Worm (Caenorhabditis elegans) whole organism, L1 larva: ENCODE data around the gene twk-49.

Experiments
- C04F5.9 ChIP-seq: sonication (generic microtip); optimal IDR thresholded peaks from 2 replicates; lab custom pipeline; 2016; ENCODE audit warnings: missing genetic modification characterization, missing compliant biosample characterization
- C16A3.4 ChIP-seq: fragments of 150-350 bp; optimal IDR thresholded peaks from 2 replicates; lab custom pipeline; 2014; ENCODE audit warnings: missing biosample characterization, missing genetic modification characterization
- F16B12.6 ChIP-seq: fragments of 150-350 bp; optimal IDR thresholded peaks from 2 replicates; lab custom pipeline; 2014; ENCODE audit warnings: missing biosample characterization, missing genetic modification characterization
- Y116A8C.19 ChIP-seq: sonication (generic microtip); optimal IDR thresholded peaks from 2 replicates; lab custom pipeline; 2016; ENCODE audit warnings: missing compliant biosample characterization, missing genetic modification characterization, borderline replicate concordance
- alr-1 ChIP-seq: fragments of 200-800 bp; sonication (Bioruptor generic); optimal IDR thresholded peaks from 2 replicates; lab custom pipeline; 2018; ENCODE audit warnings: borderline replicate concordance, mild to moderate bottlenecking, missing genetic modification characterization, missing compliant biosample characterization
- aly-2 ChIP-seq: fragments of 150-350 bp; optimal IDR thresholded peaks from 2 replicates; lab custom pipeline; 2014; ENCODE audit warnings: missing biosample characterization, missing genetic modification characterization
- blmp-1 ChIP-seq: fragments of 150-350 bp; optimal IDR thresholded peaks from 2 replicates; lab custom pipeline; 2014; ENCODE audit warnings: missing biosample characterization, missing genetic modification characterization
- ceh-63 ChIP-seq: fragments of 200-800 bp; sonication (Bioruptor generic); optimal IDR thresholded peaks from 2 replicates; lab custom pipeline; 2018; ENCODE audit warnings: mild to moderate bottlenecking, missing genetic modification characterization, missing compliant biosample characterization
- ceh-8 ChIP-seq: fragments of 200-800 bp; sonication (Bioruptor generic); optimal IDR thresholded peaks from 2 replicates; lab custom pipeline; 2018; ENCODE audit warnings: mild to moderate bottlenecking, missing genetic modification characterization, moderate library complexity, missing compliant biosample characterization
- ceh-82 ChIP-seq, 3 experiments: fragments of 150-350 bp in 1 of 3; sonication (generic microtip) in 2 of 3; optimal IDR thresholded peaks; 2 replicates each; lab custom pipeline; 2014 to 2017; ENCODE audit warnings: missing biosample characterization in 3 of 3, missing genetic modification characterization in 3 of 3
- ceh-88 ChIP-seq: fragments of 200-800 bp; sonication (Bioruptor generic); IDR thresholded peaks from 2 replicates; pipeline ENCODE4 v1.3.6; 2022; ENCODE audit warnings: missing genetic modification characterization, missing compliant biosample characterization
- ceh-90 ChIP-seq: sonication (generic microtip); optimal IDR thresholded peaks from 2 replicates; lab custom pipeline; 2016; ENCODE audit warnings: missing genetic modification characterization, missing compliant biosample characterization
- ces-1 ChIP-seq: fragments of 150-350 bp; optimal IDR thresholded peaks from 2 replicates; lab custom pipeline; 2014; ENCODE audit warnings: missing biosample characterization, missing genetic modification reagents, missing genetic modification characterization
- dsc-1 ChIP-seq: sonication (generic microtip); optimal IDR thresholded peaks from 2 replicates; lab custom pipeline; 2016; ENCODE audit warnings: mild to moderate bottlenecking, missing genetic modification characterization, missing compliant biosample characterization
- efl-1 ChIP-seq, 4 experiments: fragments of 150-350 bp; optimal IDR thresholded peaks in 3 of 4; peaks in 1 of 4; 1 replicate in 1 of 4; 2 replicates in 3 of 4; lab custom pipeline; 2014; ENCODE audit warnings: missing biosample characterization in 2 of 4, missing genetic modification characterization in 2 of 4, missing genetic modification reagents in 2 of 4
- egl-27 ChIP-seq, 2 experiments: fragments of 150-350 bp in 1 of 2; sonication (generic microtip); optimal IDR thresholded peaks; 3 replicates each; lab custom pipeline; 2017 to 2018; ENCODE audit warnings: missing biosample characterization in 2 of 2, missing genetic modification characterization in 2 of 2, missing genetic modification reagents in 2 of 2
- elt-2 ChIP-seq: sonication (generic microtip); optimal IDR thresholded peaks from 2 replicates; lab custom pipeline; 2016; ENCODE audit warnings: missing genetic modification characterization, mild to moderate bottlenecking, inconsistent platforms, missing compliant biosample characterization, missing genetic modification reagents
- elt-3 ChIP-seq, 6 experiments: fragments of 150-350 bp in 1 of 6; sonication (generic microtip); optimal IDR thresholded peaks; 2 replicates each; lab custom pipeline; 2017 to 2018; ENCODE audit warnings: missing biosample characterization in 6 of 6, missing genetic modification characterization in 6 of 6, inconsistent platforms in 1 of 6
- fkh-4 ChIP-seq: sonication (generic microtip); optimal IDR thresholded peaks from 2 replicates; lab custom pipeline; 2016; ENCODE audit warnings: missing compliant biosample characterization, missing genetic modification characterization, borderline replicate concordance
- fkh-8 ChIP-seq: sonication (generic microtip); optimal IDR thresholded peaks from 2 replicates; lab custom pipeline; 2016; ENCODE audit warnings: mild to moderate bottlenecking, missing genetic modification characterization, missing compliant biosample characterization
- fos-1 ChIP-seq: fragments of 150-350 bp; optimal IDR thresholded peaks from 2 replicates; lab custom pipeline; 2014; ENCODE audit warnings: missing biosample characterization, missing genetic modification characterization
- hlh-17 ChIP-seq: fragments of 200-800 bp; sonication (Bioruptor generic); optimal IDR thresholded peaks from 2 replicates; lab custom pipeline; 2018; ENCODE audit warnings: missing genetic modification characterization, mild to moderate bottlenecking, missing compliant biosample characterization, moderate library complexity, borderline replicate concordance
- hlh-4 ChIP-seq: sonication (generic microtip); optimal IDR thresholded peaks from 2 replicates; lab custom pipeline; 2016; ENCODE audit warnings: mild to moderate bottlenecking, missing genetic modification characterization, missing compliant biosample characterization
- hpl-2 ChIP-seq: fragments of 150-350 bp; optimal IDR thresholded peaks from 2 replicates; lab custom pipeline; 2014; ENCODE audit warnings: missing biosample characterization, missing genetic modification reagents, missing genetic modification characterization
- irx-1 ChIP-seq: sonication (generic microtip); optimal IDR thresholded peaks from 2 replicates; lab custom pipeline; 2016; ENCODE audit warnings: missing genetic modification characterization, missing compliant biosample characterization
- isw-1 ChIP-seq: fragments of 200-800 bp; sonication (Bioruptor generic); IDR thresholded peaks from 2 replicates; pipeline ENCODE4 v1.3.6; 2022; ENCODE audit warnings: missing genetic modification characterization, missing compliant biosample characterization
- mdl-1 ChIP-seq, 2 experiments: fragments of 150-350 bp; optimal IDR thresholded peaks; 2 replicates each; lab custom pipeline; 2014 to 2017; ENCODE audit warnings: missing biosample characterization in 2 of 2, missing genetic modification characterization in 2 of 2, inconsistent platforms in 1 of 2
- nhr-11 ChIP-seq: fragments of 150-350 bp; optimal IDR thresholded peaks from 2 replicates; lab custom pipeline; 2014; ENCODE audit warnings: missing biosample characterization, missing genetic modification characterization
- nhr-20 ChIP-seq: sonication (generic microtip); optimal IDR thresholded peaks from 2 replicates; lab custom pipeline; 2016; ENCODE audit warnings: mild to moderate bottlenecking, missing genetic modification characterization, missing compliant biosample characterization
- nhr-237 ChIP-seq: fragments of 150-350 bp; optimal IDR thresholded peaks from 2 replicates; lab custom pipeline; 2014; ENCODE audit warnings: missing biosample characterization, missing genetic modification characterization
- nhr-77 ChIP-seq: fragments of 150-350 bp; optimal IDR thresholded peaks from 2 replicates; lab custom pipeline; 2014; ENCODE audit warnings: missing biosample characterization, missing genetic modification characterization
- nhr-85 ChIP-seq: sonication (generic microtip); peaks from one replicate; lab custom pipeline; 2016; ENCODE audit warnings: missing genetic modification characterization, inconsistent platforms, missing compliant biosample characterization
- nhr-90 ChIP-seq: sonication (generic microtip); optimal IDR thresholded peaks from 2 replicates; lab custom pipeline; 2016; ENCODE audit warnings: mild to moderate bottlenecking, missing genetic modification characterization, missing compliant biosample characterization; ENCODE audit not compliant: poor library complexity
- pag-3 ChIP-seq: sonication (generic microtip); optimal IDR thresholded peaks from 2 replicates; lab custom pipeline; 2017; ENCODE audit warnings: missing genetic modification characterization, mild to moderate bottlenecking, missing compliant biosample characterization, antibody characterized with exemption, borderline replicate concordance; ENCODE audit not compliant: insufficient read depth
- pax-3 ChIP-seq: fragments of 200-800 bp; sonication (Bioruptor generic); optimal IDR thresholded peaks from 2 replicates; lab custom pipeline; 2018; ENCODE audit warnings: mild to moderate bottlenecking, missing genetic modification characterization, moderate library complexity, missing compliant biosample characterization
- rnt-1 ChIP-seq: sonication (generic microtip); optimal IDR thresholded peaks from 2 replicates; lab custom pipeline; 2016; ENCODE audit warnings: mild to moderate bottlenecking, missing genetic modification characterization, moderate library complexity, missing compliant biosample characterization
- skn-1 ChIP-seq: fragments of 150-350 bp; optimal IDR thresholded peaks from 2 replicates; lab custom pipeline; 2014; ENCODE audit warnings: missing biosample characterization, missing genetic modification characterization
- snpc-4 ChIP-seq: fragments of 150-350 bp; optimal IDR thresholded peaks from 2 replicates; lab custom pipeline; 2014; ENCODE audit warnings: missing biosample characterization, missing genetic modification characterization
- sptf-1 ChIP-seq: fragments of 150-350 bp; optimal IDR thresholded peaks from 2 replicates; lab custom pipeline; 2014; ENCODE audit warnings: missing biosample characterization, missing genetic modification characterization
- sup-37 ChIP-seq: fragments of 200-800 bp; sonication (Bioruptor generic); optimal IDR thresholded peaks from 2 replicates; lab custom pipeline; 2018; ENCODE audit warnings: mild to moderate bottlenecking, missing genetic modification characterization, missing compliant biosample characterization
- swsn-7 ChIP-seq: sonication (generic microtip); optimal IDR thresholded peaks from 2 replicates; lab custom pipeline; 2016; ENCODE audit warnings: missing genetic modification characterization, missing compliant biosample characterization
- tbx-2 ChIP-seq: sonication (generic microtip); optimal IDR thresholded peaks from 2 replicates; lab custom pipeline; 2016; ENCODE audit warnings: missing genetic modification characterization, missing compliant biosample characterization
- unc-62 ChIP-seq: fragments of 150-350 bp; optimal IDR thresholded peaks from 2 replicates; lab custom pipeline; 2014; ENCODE audit warnings: missing biosample characterization, missing genetic modification reagents, missing genetic modification characterization
- ztf-11 ChIP-seq, 2 experiments: sonication (generic microtip); optimal IDR thresholded peaks; 2 replicates each; lab custom pipeline; 2016 to 2017; ENCODE audit warnings: missing genetic modification characterization in 2 of 2, missing biosample characterization in 1 of 2, missing compliant biosample characterization in 1 of 2
- ztf-4 ChIP-seq: fragments of 150-350 bp; optimal IDR thresholded peaks from 2 replicates; lab custom pipeline; 2014; ENCODE audit warnings: missing biosample characterization, missing genetic modification characterization

twk-49 gene

ce11 chrII:6491817-6492452, 7.0 kb downstream of the twk-49 start, which contains the start of the genes T28D9.11 and T28D9.1 (continued):
- TF ChIP-seq fkh-4 (tag; lab: Kevin White, UChicago) = no peak

DNA sequence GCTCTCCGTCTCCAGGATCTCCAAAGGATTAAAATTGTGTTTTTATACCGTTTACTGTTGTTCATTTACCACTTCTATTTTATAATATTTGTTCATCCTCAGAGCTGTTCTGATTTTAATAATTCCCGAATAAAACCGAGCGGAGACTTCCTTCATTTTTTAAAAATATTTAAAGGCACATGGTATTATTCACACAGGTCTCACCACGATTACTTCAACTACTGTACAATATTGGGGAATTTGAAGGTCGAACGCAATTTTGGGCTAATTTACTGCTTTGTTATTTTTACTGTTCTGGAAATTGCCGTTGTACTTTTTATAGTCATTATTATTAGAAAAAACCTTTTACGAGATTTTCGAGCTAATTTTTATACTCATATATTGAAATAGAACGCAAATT, 7.8 kb downstream of the twk-49 start:
- TF ChIP-seq C16A3.4 (tag; lab: Kevin White, UChicago) (no peak), ceh-88 (GFP tag; lab: Robert Waterston, UW) (no peak), nhr-77 (tag; lab: Kevin White, UChicago) (no peak), tbx-2 (tag; lab: Kevin White, UChicago) (no peak), nhr-90 (tag; lab: Kevin White, UChicago) (no peak), ces-1 (GFP tag; lab: Kevin White, UChicago) (no peak), pag-3 (tag; lab: Kevin White, UChicago) (no peak)

- TF ChIP-seq hpl-2 (GFP tag; lab: Kevin White, UChicago) (no peak), C04F5.9 (tag; lab: Kevin White, UChicago) (no peak), unc-62 (no peak), sptf-1 (no peak), fkh-8 (tag; lab: Kevin White, UChicago) (peak; percentile 46), F16B12.6 (tag; lab: Kevin White, UChicago) (peak; percentile 33), hlh-17 (no peak), rnt-1 (tag; lab: Kevin White, UChicago) (peak; percentile 73), nhr-77 (tag; lab: Kevin White, UChicago) (peak; percentile 68), irx-1 (tag; lab: Kevin White, UChicago) (peak; percentile 22), ces-1 (GFP tag; lab: Kevin White, UChicago) (no peak), nhr-11 (tag; lab: Kevin White, UChicago) (no peak), pax-3 (tag; lab: Kevin White, UChicago) (no peak), fos-1 (no peak), mdl-1 (tag; optimal IDR thresholded peaks at IDR 0.05; lab: Kevin White, UChicago) (peak in 1 of 2 experiments; percentile 41), egl-27 (tag; optimal IDR thresholded peaks at IDR 0.05; lab: Kevin White, UChicago) (no peak), elt-2 (tag; lab: Kevin White, UChicago) (peak; percentile 32), dsc-1 (peak; percentile 60), elt-3 (tag; optimal IDR thresholded peaks at IDR 0.05; lab: Kevin White, UChicago) (peak in 2 of 6 experiments; percentile 43 to 61), nhr-20 (tag; lab: Kevin White, UChicago) (peak; percentile 63), ceh-82 (tag; optimal IDR thresholded peaks at IDR 0.05; lab: Kevin White, UChicago) (peak; percentile 38 to 68 (median 63)), swsn-7 (tag; lab: Kevin White, UChicago) (peak; percentile 52), ztf-11 (tag; optimal IDR thresholded peaks at IDR 0.05; lab: Kevin White, UChicago) (peak in 1 of 2 experiments; percentile 32), isw-1 (GFP tag; lab: Robert Waterston, UW) (peak; percentile 51), skn-1 (tag; lab: Kevin White, UChicago) (peak; percentile 46), Y116A8C.19 (tag; lab: Kevin White, UChicago) (no peak), sup-37 (GFP tag; lab: Kevin White, UChicago) (no peak), ceh-90 (no peak), blmp-1 (peak; percentile 77), nhr-237 (tag; lab: Kevin White, UChicago) (no peak), nhr-85 (tag; lab: Kevin White, UChicago) (peak; percentile 84), tbx-2 (tag; lab: Kevin White, UChicago) (peak; percentile 51), ceh-63 (GFP tag; lab: Kevin White, UChicago) (no peak), aly-2 (no peak), pag-3 (tag; lab: Kevin White, UChicago) (no peak), ceh-8 (no peak), hlh-4 (tag; lab: Kevin White, UChicago) (no peak), snpc-4 (tag; lab: Kevin White, UChicago) (peak; percentile 57), efl-1 (optimal IDR thresholded peaks at IDR 0.05; lab: Kevin White, UChicago) (peak; percentile 82 to 85), efl-1 (GFP tag; optimal IDR thresholded peaks at IDR 0.05 in 1 of 2; lab: Kevin White, UChicago) (peak; percentile 79 to 97), alr-1 (no peak), ztf-4 (no peak)
These were observed 9.2 kb downstream of the twk-49 start, which contains the start of the genes snr-3 and rsp-5 for ce11 chrII:6489711-6490184. Gene snr-3, minus strand, starts transcription at chrII:6489761. Gene rsp-5, plus strand, starts transcription at chrII:6490165.
